Worm (Caenorhabditis elegans) whole organism, young adult: Measurements from ENCODE around the gene nhr-13.

Source experiments
- B0035.1 ChIP-seq: sonication (generic microtip); optimal IDR thresholded peaks from 2 replicates; lab custom pipeline; 2016; ENCODE audit warnings: missing genetic modification characterization, mild to moderate bottlenecking, missing compliant biosample characterization, missing genotype, missing genetic modification reagents
- ceh-91 ChIP-seq: fragments of 200-800 bp; sonication (Bioruptor generic); IDR thresholded peaks from 2 replicates; pipeline ENCODE4 v1.3.6; 2022; ENCODE audit warnings: missing genetic modification reagents, missing genetic modification characterization, missing compliant biosample characterization
- hsf-1 ChIP-seq: fragments of 200-800 bp; sonication (Bioruptor generic); IDR thresholded peaks from 2 replicates; pipeline ENCODE4 v1.3.6; 2022; ENCODE audit warnings: missing genetic modification reagents, missing genetic modification characterization, missing compliant biosample characterization
- lin-35 ChIP-seq, 3 experiments: fragments of 150-350 bp in 2 of 3; sonication (generic microtip) in 1 of 3; optimal IDR thresholded peaks; 2 replicates each; lab custom pipeline; 2014 to 2018; ENCODE audit warnings: missing biosample characterization in 3 of 3, missing genetic modification characterization in 3 of 3, missing genetic modification reagents in 3 of 3
- madf-10 ChIP-seq: sonication (generic microtip); optimal IDR thresholded peaks from 2 replicates; lab custom pipeline; 2016; ENCODE audit warnings: mild to moderate bottlenecking, missing genetic modification characterization, missing compliant biosample characterization
- mcd-1 ChIP-seq: fragments of 200-800 bp; sonication (Bioruptor generic); IDR thresholded peaks from 2 replicates; pipeline ENCODE4 v1.3.6; 2022; ENCODE audit warnings: missing genetic modification reagents, missing genetic modification characterization, missing compliant biosample characterization
- unc-130 ChIP-seq: sonication (generic microtip); optimal IDR thresholded peaks from 2 replicates; lab custom pipeline; 2016; ENCODE audit warnings: missing genetic modification reagents, missing genetic modification characterization, missing compliant biosample characterization
- unc-62 ChIP-seq: fragments of 150-350 bp; optimal IDR thresholded peaks from 2 replicates; lab custom pipeline; 2014; ENCODE audit warnings: missing biosample characterization, missing genetic modification reagents, missing genetic modification characterization
- ztf-22 ChIP-seq: fragments of 200-800 bp; sonication (Bioruptor generic); optimal IDR thresholded peaks from 2 replicates; lab custom pipeline; 2018; ENCODE audit warnings: mild to moderate bottlenecking, missing genetic modification characterization, moderate library complexity, missing compliant biosample characterization
- ztf-26 ChIP-seq: sonication (generic microtip); optimal IDR thresholded peaks from 2 replicates; lab custom pipeline; 2017; ENCODE audit warnings: missing genetic modification characterization, missing compliant biosample characterization
- ztf-3 ChIP-seq: fragments of 200-800 bp; sonication (Bioruptor generic); optimal IDR thresholded peaks from 2 replicates; lab custom pipeline; 2018; ENCODE audit warnings: mild to moderate bottlenecking, missing genetic modification characterization, missing compliant biosample characterization

- TF ChIP-seq ceh-91 (GFP tag; lab: Robert Waterston, UW) = no peak
- no peak for TF ChIP-seq mcd-1 (GFP tag; lab: Robert Waterston, UW)
- no peak for TF ChIP-seq hsf-1 (GFP tag; lab: Robert Waterston, UW)
- no peak for TF ChIP-seq unc-62 (GFP tag; lab: Kevin White, UChicago)
- TF ChIP-seq madf-10 = no peak
- no peak for TF ChIP-seq ztf-3 (GFP tag; lab: Kevin White, UChicago)
- no peak for TF ChIP-seq lin-35 (GFP tag; optimal IDR thresholded peaks at IDR 0.05; lab: Kevin White, UChicago)
- no peak for TF ChIP-seq ztf-26 (tag; lab: Kevin White, UChicago)
- no peak for TF ChIP-seq unc-130 (GFP tag; lab: Kevin White, UChicago)
- no peak for TF ChIP-seq ztf-22 (GFP tag; lab: Kevin White, UChicago)
- no peak for TF ChIP-seq B0035.1 (tag; lab: Kevin White, UChicago)
These were observed 40.9 kb downstream of the nhr-13 start, which contains the start of gene nhr-96 for ce11 chrV:2233177-2233576.
